Fruit fly (Drosophila melanogaster): ENCODE data around the gene CG14431.

The CG14431 gene

dm6 chrX:7008102-7009087 is 100.3 kb downstream of the CG14431 start:
- no peak for TF ChIP-seq Dll (optimal IDR thresholded peaks at IDR 0.05)
- TF ChIP-seq EcR (GFP tag; optimal IDR thresholded peaks at IDR 0.05), result peak in 1 of 2 experiments; percentile 62
- TF ChIP-seq pan (optimal IDR thresholded peaks at IDR 0.05), result no peak

dm6 chrX:7011063-7011743 is 103.1 kb downstream of the CG14431 start, which contains the start of the genes cm, sloth1 and sloth2:
TSS of gene cm (minus strand) at chrX:7011145.
TSS of gene sloth1 (plus strand) at chrX:7011357.
TSS of gene sloth2 (plus strand) at chrX:7011357.
- TF ChIP-seq pan (optimal IDR thresholded peaks at IDR 0.05) (no peak), EcR (GFP tag; optimal IDR thresholded peaks at IDR 0.05) (no peak), usp (GFP tag; optimal IDR thresholded peaks at IDR 0.05) (no peak), psq (optimal IDR thresholded peaks at IDR 0.05) (no peak), CG8478 (optimal IDR thresholded peaks at IDR 0.05) (no peak), Dll (optimal IDR thresholded peaks at IDR 0.05) (no peak)

- TF ChIP-seq pan (optimal IDR thresholded peaks at IDR 0.05) (no peak), psq (optimal IDR thresholded peaks at IDR 0.05) (no peak), usp (GFP tag; optimal IDR thresholded peaks at IDR 0.05) (no peak), CG8478 (optimal IDR thresholded peaks at IDR 0.05) (no peak), Dll (optimal IDR thresholded peaks at IDR 0.05) (no peak)
Measured at dm6 chrX:7013320-7014214, 105.5 kb downstream of the CG14431 start, which contains the start of the genes CG3032 and CG4593. TSS of gene CG3032 (minus strand) at chrX:7013881. TSS of gene CG4593 (plus strand) at chrX:7013887.

- TF ChIP-seq usp (GFP tag; optimal IDR thresholded peaks at IDR 0.05) (no peak), psq (optimal IDR thresholded peaks at IDR 0.05) (no peak), CG8478 (optimal IDR thresholded peaks at IDR 0.05) (no peak), EcR (GFP tag; optimal IDR thresholded peaks at IDR 0.05) (no peak), Dll (optimal IDR thresholded peaks at IDR 0.05) (no peak), pan (optimal IDR thresholded peaks at IDR 0.05) (peak; percentile 66)
Measured at dm6 chrX:7014931-7015428, 106.9 kb downstream of the CG14431 start.

All from whole organism.